Worm (Caenorhabditis elegans) whole organism, late embryonic: Measurements from ENCODE around the gene gpdh-2.

Source experiments
- C08G9.2 ChIP-seq: sonication (generic microtip); optimal IDR thresholded peaks from 2 replicates; lab custom pipeline; 2016; ENCODE audit warnings: mild to moderate bottlenecking, missing genetic modification characterization, moderate library complexity, missing compliant biosample characterization
- K02D7.2 ChIP-seq: sonication (generic microtip); optimal IDR thresholded peaks from 2 replicates; lab custom pipeline; 2017; ENCODE audit warnings: mild to moderate bottlenecking, missing genetic modification characterization, missing compliant biosample characterization
- K09A11.1 ChIP-seq: sonication (generic microtip); optimal IDR thresholded peaks from 2 replicates; lab custom pipeline; 2017; ENCODE audit warnings: antibody characterized with exemption, mild to moderate bottlenecking, missing genetic modification characterization, missing compliant biosample characterization; ENCODE audit not compliant: insufficient read depth
- T23F11.4 ChIP-seq: fragments of 200-800 bp; sonication (Bioruptor generic); optimal IDR thresholded peaks from 2 replicates; lab custom pipeline; 2018; ENCODE audit warnings: mild to moderate bottlenecking, missing genetic modification characterization, missing compliant biosample characterization
- Y22D7AL.16 ChIP-seq: sonication (generic microtip); optimal IDR thresholded peaks from 2 replicates; lab custom pipeline; 2016; ENCODE audit warnings: missing genetic modification characterization, missing compliant biosample characterization
- ahr-1 ChIP-seq: sonication (generic microtip); optimal IDR thresholded peaks from 2 replicates; lab custom pipeline; 2016; ENCODE audit warnings: missing genetic modification characterization, missing compliant biosample characterization
- ama-1 ChIP-seq: fragments of 150-350 bp; optimal IDR thresholded peaks from 2 replicates; lab custom pipeline; 2014
- ceh-14 ChIP-seq: sonication (generic microtip); optimal IDR thresholded peaks from 2 replicates; lab custom pipeline; 2016; ENCODE audit warnings: missing genotype, missing genetic modification characterization, missing compliant biosample characterization
- ceh-18 ChIP-seq: sonication (generic microtip); optimal IDR thresholded peaks from 2 replicates; lab custom pipeline; 2016; ENCODE audit warnings: missing genetic modification characterization, missing compliant biosample characterization
- ceh-19 ChIP-seq: fragments of 200-800 bp; sonication (Bioruptor generic); optimal IDR thresholded peaks from 2 replicates; lab custom pipeline; 2018; ENCODE audit warnings: mild to moderate bottlenecking, missing genetic modification characterization, missing compliant biosample characterization
- ceh-2 ChIP-seq: sonication (generic microtip); optimal IDR thresholded peaks from 2 replicates; lab custom pipeline; 2016; ENCODE audit warnings: missing genotype, missing genetic modification characterization, missing compliant biosample characterization
- ceh-22 ChIP-seq: sonication (generic microtip); optimal IDR thresholded peaks from 2 replicates; lab custom pipeline; 2017; ENCODE audit warnings: missing biosample characterization, missing genetic modification characterization
- ceh-24 ChIP-seq: sonication (generic microtip); optimal IDR thresholded peaks from 2 replicates; lab custom pipeline; 2016; ENCODE audit warnings: mild to moderate bottlenecking, missing genetic modification characterization, missing compliant biosample characterization
- ceh-30 ChIP-seq: fragments of 150-350 bp; optimal IDR thresholded peaks from 2 replicates; lab custom pipeline; 2014; ENCODE audit warnings: missing biosample characterization, missing genetic modification characterization
- ceh-31 ChIP-seq: sonication (generic microtip); optimal IDR thresholded peaks from 2 replicates; lab custom pipeline; 2016; ENCODE audit warnings: missing genetic modification characterization, missing compliant biosample characterization
- ceh-34 ChIP-seq: sonication (generic microtip); optimal IDR thresholded peaks from 2 replicates; lab custom pipeline; 2016; ENCODE audit warnings: mild to moderate bottlenecking, missing genetic modification characterization, missing compliant biosample characterization
- ceh-45 ChIP-seq: fragments of 200-800 bp; sonication (Bioruptor generic); IDR thresholded peaks from 2 replicates; pipeline ENCODE4 v1.3.6; 2022; ENCODE audit warnings: missing genetic modification reagents, missing genetic modification characterization, missing compliant biosample characterization
- ceh-48 ChIP-seq: sonication (generic microtip); optimal IDR thresholded peaks from 2 replicates; lab custom pipeline; 2016; ENCODE audit warnings: missing genetic modification characterization, inconsistent platforms, missing compliant biosample characterization
- ceh-6 ChIP-seq: fragments of 200-800 bp; sonication (Bioruptor generic); optimal IDR thresholded peaks from 2 replicates; lab custom pipeline; 2018; ENCODE audit warnings: mild to moderate bottlenecking, missing genetic modification characterization, missing compliant biosample characterization
- ceh-9 ChIP-seq: sonication (generic microtip); optimal IDR thresholded peaks from 2 replicates; lab custom pipeline; 2016; ENCODE audit warnings: mild to moderate bottlenecking, missing genetic modification characterization, inconsistent platforms, missing compliant biosample characterization
- elt-2 ChIP-seq: sonication (generic microtip); optimal IDR thresholded peaks from 2 replicates; lab custom pipeline; 2016; ENCODE audit warnings: missing genetic modification reagents, missing genetic modification characterization, missing compliant biosample characterization
- elt-4 ChIP-seq: sonication (generic microtip); optimal IDR thresholded peaks from 2 replicates; lab custom pipeline; 2016; ENCODE audit warnings: missing genetic modification characterization, missing compliant biosample characterization
- ets-4 ChIP-seq: sonication (generic microtip); optimal IDR thresholded peaks from 2 replicates; lab custom pipeline; 2016; ENCODE audit warnings: missing genetic modification characterization, missing compliant biosample characterization
- fkh-10 ChIP-seq: fragments of 150-350 bp; optimal IDR thresholded peaks from 2 replicates; lab custom pipeline; 2014; ENCODE audit warnings: missing biosample characterization, missing genetic modification reagents, missing genetic modification characterization
- fkh-6 ChIP-seq: sonication (generic microtip); optimal IDR thresholded peaks from 2 replicates; lab custom pipeline; 2016; ENCODE audit warnings: missing genetic modification characterization, missing compliant biosample characterization
- gmeb-2 ChIP-seq: sonication (generic microtip); optimal IDR thresholded peaks from 2 replicates; lab custom pipeline; 2016; ENCODE audit warnings: missing genetic modification characterization, inconsistent platforms, missing compliant biosample characterization
- hlh-13 ChIP-seq: fragments of 200-800 bp; sonication (Bioruptor generic); optimal IDR thresholded peaks from 2 replicates; lab custom pipeline; 2018; ENCODE audit warnings: mild to moderate bottlenecking, missing genetic modification characterization, missing compliant biosample characterization
- hlh-30 ChIP-seq: sonication (generic microtip); optimal IDR thresholded peaks from 2 replicates; lab custom pipeline; 2017; ENCODE audit warnings: antibody characterized with exemption, missing genetic modification characterization, missing compliant biosample characterization; ENCODE audit not compliant: insufficient read depth
- hlh-6 ChIP-seq: sonication (generic microtip); optimal IDR thresholded peaks from 2 replicates; lab custom pipeline; 2016; ENCODE audit warnings: missing genotype, missing genetic modification characterization, missing compliant biosample characterization
- hlh-8 ChIP-seq: sonication (generic microtip); optimal IDR thresholded peaks from 2 replicates; lab custom pipeline; 2016; ENCODE audit warnings: missing genotype, missing genetic modification characterization, missing compliant biosample characterization
- madf-2 ChIP-seq: sonication (generic microtip); optimal IDR thresholded peaks from 2 replicates; lab custom pipeline; 2017; ENCODE audit warnings: missing genetic modification characterization, missing compliant biosample characterization
- mec-3 ChIP-seq: sonication (generic microtip); optimal IDR thresholded peaks from 2 replicates; lab custom pipeline; 2016; ENCODE audit warnings: borderline replicate concordance, missing genetic modification characterization, missing compliant biosample characterization
- nfya-1 ChIP-seq: sonication (generic microtip); optimal IDR thresholded peaks from 2 replicates; lab custom pipeline; 2017; ENCODE audit warnings: missing genetic modification characterization, mild to moderate bottlenecking, missing compliant biosample characterization, antibody characterized with exemption, moderate library complexity
- nhr-11 ChIP-seq: fragments of 150-350 bp; optimal IDR thresholded peaks from 2 replicates; lab custom pipeline; 2014; ENCODE audit warnings: missing biosample characterization, missing genetic modification characterization
- npax-4 ChIP-seq: sonication (generic microtip); optimal IDR thresholded peaks from 2 replicates; lab custom pipeline; 2016; ENCODE audit warnings: missing genetic modification characterization, missing compliant biosample characterization
- odd-2 ChIP-seq: sonication (generic microtip); optimal IDR thresholded peaks from 2 replicates; lab custom pipeline; 2017; ENCODE audit warnings: antibody characterized with exemption, mild to moderate bottlenecking, missing genetic modification characterization, missing compliant biosample characterization
- pag-3 ChIP-seq: sonication (generic microtip); optimal IDR thresholded peaks from 2 replicates; lab custom pipeline; 2016; ENCODE audit warnings: missing compliant biosample characterization, missing genetic modification characterization, borderline replicate concordance
- pat-9 ChIP-seq: fragments of 200-800 bp; sonication (Bioruptor generic); optimal IDR thresholded peaks from 2 replicates; lab custom pipeline; 2018; ENCODE audit warnings: mild to moderate bottlenecking, missing genetic modification characterization, moderate library complexity, missing compliant biosample characterization
- pha-4 ChIP-seq: fragments of 150-350 bp; optimal IDR thresholded peaks from 2 replicates; lab custom pipeline; 2018; ENCODE audit warnings: missing biosample characterization, missing genetic modification reagents, missing genetic modification characterization
- pqm-1 ChIP-seq: sonication (generic microtip); optimal IDR thresholded peaks from 2 replicates; lab custom pipeline; 2016; ENCODE audit warnings: missing genetic modification characterization, missing compliant biosample characterization
- ref-2 ChIP-seq: sonication (generic microtip); optimal IDR thresholded peaks from 2 replicates; lab custom pipeline; 2016; ENCODE audit warnings: missing genetic modification characterization, missing compliant biosample characterization
- sox-2 ChIP-seq: fragments of 200-800 bp; sonication (Bioruptor generic); IDR thresholded peaks from 2 replicates; pipeline ENCODE4 v1.3.6; 2022; ENCODE audit warnings: missing genetic modification reagents, missing genetic modification characterization, missing compliant biosample characterization
- sox-4 ChIP-seq: sonication (generic microtip); optimal IDR thresholded peaks from 2 replicates; lab custom pipeline; 2017; ENCODE audit warnings: mild to moderate bottlenecking, missing genetic modification characterization, inconsistent platforms, missing compliant biosample characterization
- ttx-3 ChIP-seq: sonication (generic microtip); optimal IDR thresholded peaks from 2 replicates; lab custom pipeline; 2016; ENCODE audit warnings: missing genetic modification reagents, missing genetic modification characterization, missing compliant biosample characterization
- unc-3 ChIP-seq, 2 experiments: fragments of 200-800 bp in 1 of 2; sonication (Bioruptor generic) in 1 of 2; sonication (generic microtip) in 1 of 2; conservative IDR thresholded peaks in 1 of 2; optimal IDR thresholded peaks in 1 of 2; 2 replicates each; pipeline versions ENCODE4 v1.3.6 to Lab custom; 2016 to 2022; ENCODE audit warnings: missing compliant biosample characterization in 2 of 2, missing genetic modification characterization in 2 of 2, missing genetic modification reagents in 1 of 2
- unc-42 ChIP-seq: sonication (generic microtip); optimal IDR thresholded peaks from 2 replicates; lab custom pipeline; 2016; ENCODE audit warnings: missing genotype, missing genetic modification characterization, missing compliant biosample characterization
- unc-55 ChIP-seq: sonication (generic microtip); optimal IDR thresholded peaks from 2 replicates; lab custom pipeline; 2017; ENCODE audit warnings: missing biosample characterization, missing genetic modification reagents, missing genetic modification characterization
- unc-86 ChIP-seq: sonication (generic microtip); optimal IDR thresholded peaks from 2 replicates; lab custom pipeline; 2016; ENCODE audit warnings: missing genetic modification characterization, missing compliant biosample characterization
- zip-5 ChIP-seq: sonication (generic microtip); optimal IDR thresholded peaks from 2 replicates; lab custom pipeline; 2016; ENCODE audit warnings: missing genetic modification characterization, missing compliant biosample characterization
- ztf-16 ChIP-seq: sonication (generic microtip); optimal IDR thresholded peaks from 2 replicates; lab custom pipeline; 2017; ENCODE audit warnings: missing genetic modification characterization, missing compliant biosample characterization

The gpdh-2 gene

DNA sequence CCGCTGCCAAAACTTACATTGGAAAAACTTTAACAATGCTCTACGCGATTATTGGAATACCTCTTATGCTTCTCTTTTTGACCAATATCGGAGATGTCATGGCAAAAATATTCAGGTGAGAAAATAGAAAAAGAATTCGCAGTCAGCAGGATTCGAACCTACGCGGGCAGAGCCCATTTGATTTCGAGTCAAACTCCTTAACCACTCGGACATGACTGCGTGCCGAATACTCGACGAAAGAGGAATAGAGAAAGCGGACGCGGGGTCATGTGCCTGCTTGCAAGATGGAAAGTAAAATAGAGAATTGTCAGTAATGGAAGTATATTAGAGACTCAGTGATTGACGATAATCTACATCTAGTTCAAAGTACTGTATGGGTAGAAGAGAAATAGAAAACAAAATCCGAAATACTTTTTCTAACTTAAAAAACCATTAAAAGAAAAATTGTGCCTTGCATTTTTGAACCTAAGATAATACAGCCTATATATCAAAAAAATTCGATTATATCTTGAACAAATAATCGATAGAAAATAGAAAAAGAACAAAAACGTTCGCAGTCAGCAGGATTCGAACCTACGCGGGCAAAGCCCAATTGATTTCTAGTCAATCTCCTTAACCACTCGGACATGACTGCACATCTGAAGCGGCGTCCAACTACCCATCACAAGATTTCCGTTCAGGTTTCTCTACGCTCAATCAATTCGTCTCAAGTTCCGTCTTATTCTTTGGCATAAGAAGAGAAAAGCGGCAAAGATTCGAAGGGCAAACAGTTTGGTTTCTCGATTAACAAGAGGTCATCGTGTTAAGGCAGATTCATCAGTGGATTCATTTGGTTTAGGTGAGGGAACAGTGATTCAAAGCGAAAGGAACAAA lies 2.7 kb upstream of the gpdh-2 start:
- TF ChIP-seq ceh-22 (tag; lab: Kevin White, UChicago) (no peak), hlh-30 (tag; lab: Kevin White, UChicago) (peak; percentile 74), zip-5 (tag; lab: Kevin White, UChicago) (peak; percentile 72), ceh-14 (peak; percentile 86), unc-3 (GFP tag; conservative IDR thresholded peaks at IDR 0.05; lab: Robert Waterston, UW) (peak; percentile 81), unc-3 (tag; optimal IDR thresholded peaks at IDR 0.05; lab: Kevin White, UChicago) (peak; percentile 82), hlh-8 (tag; lab: Kevin White, UChicago) (peak; percentile 30), ceh-6 (GFP tag; lab: Kevin White, UChicago) (peak; percentile 82), ceh-2 (tag; lab: Kevin White, UChicago) (peak; percentile 65), nhr-11 (tag; lab: Kevin White, UChicago) (no peak), ceh-19 (GFP tag; lab: Kevin White, UChicago) (peak; percentile 86), unc-55 (GFP tag; lab: Kevin White, UChicago) (no peak), elt-2 (peak; percentile 85), gmeb-2 (tag; lab: Kevin White, UChicago) (peak; percentile 81), ceh-48 (tag; lab: Kevin White, UChicago) (peak; percentile 74), ttx-3 (tag; lab: Kevin White, UChicago) (peak; percentile 84), fkh-6 (tag; lab: Kevin White, UChicago) (peak; percentile 76), ref-2 (tag; lab: Kevin White, UChicago) (peak; percentile 80), elt-4 (no peak), pha-4 (tag; lab: Kevin White, UChicago) (no peak), ceh-34 (tag; lab: Kevin White, UChicago) (peak; percentile 74), ceh-30 (no peak), ztf-16 (peak; percentile 85), ama-1 (lab: Kevin White, UChicago) (no peak), ceh-31 (peak; percentile 73), ahr-1 (tag; lab: Kevin White, UChicago) (peak; percentile 52), ceh-45 (GFP tag; lab: Robert Waterston, UW) (peak; percentile 75), K02D7.2 (tag; lab: Kevin White, UChicago) (peak; percentile 66), unc-86 (tag; lab: Kevin White, UChicago) (peak; percentile 84), C08G9.2 (peak; percentile 63), pag-3 (no peak), K09A11.1 (tag; lab: Kevin White, UChicago) (peak; percentile 68), madf-2 (tag; lab: Kevin White, UChicago) (peak; percentile 84), ceh-9 (tag; lab: Kevin White, UChicago) (peak; percentile 70), mec-3 (tag; lab: Kevin White, UChicago) (no peak), hlh-13 (peak; percentile 68), hlh-6 (tag; lab: Kevin White, UChicago) (peak; percentile 80), pat-9 (tag; lab: Kevin White, UChicago) (peak; percentile 82), nfya-1 (tag; lab: Kevin White, UChicago) (peak; percentile 58), fkh-10 (GFP tag; lab: Kevin White, UChicago) (no peak), pqm-1 (tag; lab: Kevin White, UChicago) (peak; percentile 32), ceh-18 (tag; lab: Kevin White, UChicago) (peak; percentile 44), Y22D7AL.16 (peak; percentile 74), npax-4 (peak; percentile 42), sox-4 (tag; lab: Kevin White, UChicago) (peak; percentile 86), ceh-24 (tag; lab: Kevin White, UChicago) (peak; percentile 58), odd-2 (tag; lab: Kevin White, UChicago) (peak; percentile 63), sox-2 (peak; percentile 77), ets-4 (tag; lab: Kevin White, UChicago) (no peak), unc-42 (tag; lab: Kevin White, UChicago) (peak; percentile 57), T23F11.4 (GFP tag; lab: Kevin White, UChicago) (peak; percentile 80)
